Worm (Caenorhabditis elegans): ENCODE results near the gene rad-54.L2.

- no peak for TF ChIP-seq mep-1 (tag; optimal IDR thresholded peaks at IDR 0.05)
- TF ChIP-seq nhr-12 (tag; optimal IDR thresholded peaks at IDR 0.05), result no peak
- TF ChIP-seq tbx-2 (tag; optimal IDR thresholded peaks at IDR 0.05), result no peak
- no peak for TF ChIP-seq zag-1 (tag; optimal IDR thresholded peaks at IDR 0.05)
- no peak for TF ChIP-seq egl-27 (tag; optimal IDR thresholded peaks at IDR 0.05)
- no peak for TF ChIP-seq unc-62 (GFP tag; optimal IDR thresholded peaks at IDR 0.05)
- TF ChIP-seq C34B4.2 (tag; optimal IDR thresholded peaks at IDR 0.05), result no peak
- TF ChIP-seq skn-1 (tag; optimal IDR thresholded peaks at IDR 0.05), result no peak
- TF ChIP-seq ces-1 (GFP tag; optimal IDR thresholded peaks at IDR 0.05), result no peak
- TF ChIP-seq ama-1 (optimal IDR thresholded peaks at IDR 0.05), result no peak
- no peak for TF ChIP-seq isw-1 (GFP tag; IDR thresholded peaks at IDR 0.05)
- no peak for TF ChIP-seq fos-1 (tag; optimal IDR thresholded peaks at IDR 0.05)
Observed at ce11 chrIV:8918790-8919189, 24.9 kb downstream of the rad-54.L2 start, which contains the start of gene rap-1.

Data from whole organism, L1 larva.